Fruit fly (Drosophila melanogaster) whole organism, embryonic: ENCODE results near the gene CG3347.

Experiments used
- Ada2b ChIP-seq: fragments of 200-800 bp; sonication (Bioruptor generic); IDR thresholded peaks from 2 replicates; pipeline ENCODE4 v1.3.6; 2022; ENCODE audit warnings: missing biosample characterization, missing genetic modification characterization
- Aef1 ChIP-seq: fragments of 200-800 bp; sonication (Bioruptor generic); IDR thresholded peaks from 3 replicates; pipeline ENCODE4 v1.3.6; 2022; ENCODE audit warnings: missing biosample characterization, missing genetic modification characterization
- BEAF-32 ChIP-seq: fragments of 200-800 bp; sonication (Bioruptor generic); optimal IDR thresholded peaks from 3 replicates; lab custom pipeline; 2017; ENCODE audit warnings: missing biosample characterization, missing genetic modification characterization, mild to moderate bottlenecking, moderate library complexity, missing genetic modification reagents
- CG10321 ChIP-seq: fragments of 200-800 bp; sonication (Bioruptor generic); IDR thresholded peaks from 2 replicates; pipeline ENCODE4 v1.3.6; 2022; ENCODE audit warnings: missing biosample characterization, missing genetic modification characterization
- CG10431 ChIP-seq: fragments of 200-800 bp; sonication (Bioruptor generic); optimal IDR thresholded peaks from 3 replicates; lab custom pipeline; 2018; ENCODE audit warnings: missing biosample characterization, mild to moderate bottlenecking, missing genetic modification characterization
- CG10654 ChIP-seq: fragments of 200-800 bp; sonication (Bioruptor generic); optimal IDR thresholded peaks from 2 replicates; lab custom pipeline; 2016; ENCODE audit warnings: missing biosample characterization, missing genetic modification characterization
- CG11456 ChIP-seq: fragments of 200-800 bp; sonication (Bioruptor generic); IDR thresholded peaks from 3 replicates; pipeline ENCODE4 v1.3.6; 2022; ENCODE audit warnings: missing biosample characterization, missing genetic modification characterization
- CG11695 ChIP-seq: fragments of 200-800 bp; sonication (Bioruptor generic); IDR thresholded peaks from 3 replicates; pipeline ENCODE4 v1.3.6; 2022; ENCODE audit warnings: missing biosample characterization, missing genetic modification characterization
- CG12071 ChIP-seq: fragments of 200-800 bp; sonication (Bioruptor generic); optimal IDR thresholded peaks from 3 replicates; lab custom pipeline; 2018; ENCODE audit warnings: missing biosample characterization, mild to moderate bottlenecking, missing genetic modification characterization
- CG14860 ChIP-seq: fragments of 200-800 bp; sonication (Bioruptor generic); IDR thresholded peaks from 3 replicates; pipeline ENCODE4 v1.3.6; 2022; ENCODE audit warnings: missing biosample characterization, missing genetic modification characterization; ENCODE audit not compliant: partially characterized antibody
- CG1529 ChIP-seq: fragments of 200-800 bp; sonication (Bioruptor generic); optimal IDR thresholded peaks from 3 replicates; lab custom pipeline; 2018; ENCODE audit warnings: missing biosample characterization, missing genetic modification characterization
- CG15514 ChIP-seq: fragments of 200-800 bp; sonication (Bioruptor generic); optimal IDR thresholded peaks from 3 replicates; lab custom pipeline; 2017; ENCODE audit warnings: missing biosample characterization, missing genetic modification characterization, mild to moderate bottlenecking, moderate library complexity, missing genetic modification reagents
- CG15601 ChIP-seq: fragments of 200-800 bp; sonication (Bioruptor generic); optimal IDR thresholded peaks from 3 replicates; lab custom pipeline; 2019; ENCODE audit warnings: missing biosample characterization, mild to moderate bottlenecking, missing genetic modification characterization, moderate library complexity
- CG16863 ChIP-seq: fragments of 200-800 bp; sonication (Bioruptor generic); optimal IDR thresholded peaks from 3 replicates; lab custom pipeline; 2016; ENCODE audit warnings: missing biosample characterization, missing genetic modification characterization
- CG1792 ChIP-seq: fragments of 200-800 bp; sonication (Bioruptor generic); optimal IDR thresholded peaks from 2 replicates; lab custom pipeline; 2016; ENCODE audit warnings: missing biosample characterization, missing genetic modification characterization
- CG2116 ChIP-seq: fragments of 200-800 bp; sonication (Bioruptor generic); optimal IDR thresholded peaks from 3 replicates; lab custom pipeline; 2018; ENCODE audit warnings: missing biosample characterization, mild to moderate bottlenecking, missing genetic modification characterization
- CG2199 ChIP-seq: fragments of 200-800 bp; sonication (Bioruptor generic); IDR thresholded peaks from 3 replicates; pipeline ENCODE4 v1.3.6; 2022; ENCODE audit warnings: missing biosample characterization, missing genetic modification characterization
- CG4328 ChIP-seq: fragments of 200-800 bp; sonication (Bioruptor generic); optimal IDR thresholded peaks from 3 replicates; lab custom pipeline; 2017; ENCODE audit warnings: missing biosample characterization, missing genetic modification reagents, missing genetic modification characterization
- CG43689 ChIP-seq: fragments of 200-800 bp; sonication (Bioruptor generic); IDR thresholded peaks from 2 replicates; pipeline ENCODE4 v1.3.6; 2022; ENCODE audit warnings: missing biosample characterization, missing genetic modification characterization
- CG6654 ChIP-seq: fragments of 200-800 bp; sonication (Bioruptor generic); optimal IDR thresholded peaks from 2 replicates; lab custom pipeline; 2017; ENCODE audit warnings: missing biosample characterization, mild to moderate bottlenecking, missing genetic modification characterization
- CG6689 ChIP-seq: fragments of 200-800 bp; sonication (Bioruptor generic); IDR thresholded peaks from 2 replicates; pipeline ENCODE4 v1.3.6; 2022; ENCODE audit warnings: missing biosample characterization, missing genetic modification characterization
- CG7987 ChIP-seq: fragments of 200-800 bp; sonication (Bioruptor generic); optimal IDR thresholded peaks from 2 replicates; lab custom pipeline; 2018; ENCODE audit warnings: missing biosample characterization, mild to moderate bottlenecking, missing genetic modification characterization, moderate library complexity
- CG8290 ChIP-seq, 3 experiments: fragments of 200-800 bp; sonication (Bioruptor generic); optimal IDR thresholded peaks; 2 replicates each; lab custom pipeline; 2016 to 2019; ENCODE audit warnings: missing biosample characterization in 3 of 3, missing genetic modification characterization in 3 of 3, mild to moderate bottlenecking in 2 of 3, moderate library complexity in 1 of 3
- CG9215 ChIP-seq: fragments of 200-800 bp; sonication (Bioruptor generic); IDR thresholded peaks from 2 replicates; pipeline ENCODE4 v1.3.6; 2022; ENCODE audit warnings: missing biosample characterization, missing genetic modification characterization
- Chrac-16 ChIP-seq: fragments of 200-800 bp; sonication (Bioruptor generic); optimal IDR thresholded peaks from 3 replicates; lab custom pipeline; 2016; ENCODE audit warnings: missing biosample characterization, missing genetic modification characterization
- Deaf1 ChIP-seq: fragments of 200-800 bp; optimal IDR thresholded peaks from 3 replicates; lab custom pipeline; 2019; ENCODE audit warnings: missing biosample characterization, mild to moderate bottlenecking, missing genetic modification characterization, moderate library complexity
- Dll ChIP-seq: fragments of 200-800 bp; sonication (Bioruptor generic); IDR thresholded peaks from 4 replicates; pipeline ENCODE4 v1.3.6; 2022; ENCODE audit warnings: missing biosample characterization, missing genetic modification characterization; ENCODE audit not compliant: partially characterized antibody
- Elba2 ChIP-seq: fragments of 200-800 bp; sonication (Bioruptor generic); optimal IDR thresholded peaks from 3 replicates; lab custom pipeline; 2016; ENCODE audit warnings: missing biosample characterization, missing genetic modification characterization
- Ets65A ChIP-seq: fragments of 200-800 bp; sonication (Bioruptor generic); peaks from one replicate; lab custom pipeline; 2016; ENCODE audit warnings: missing biosample characterization, missing genetic modification characterization
- Ets97D ChIP-seq: fragments of 200-800 bp; sonication (Bioruptor generic); optimal IDR thresholded peaks from 3 replicates; lab custom pipeline; 2016; ENCODE audit warnings: missing biosample characterization, missing genetic modification characterization
- HLHmδ ChIP-seq: fragments of 200-800 bp; sonication (Bioruptor generic); optimal IDR thresholded peaks from 2 replicates; lab custom pipeline; 2018; ENCODE audit warnings: missing biosample characterization, mild to moderate bottlenecking, missing genetic modification characterization, moderate library complexity
- Oaz ChIP-seq: fragments of 200-800 bp; sonication (Bioruptor generic); IDR thresholded peaks from 2 replicates; pipeline ENCODE4 v1.3.6; 2022; ENCODE audit warnings: missing biosample characterization, missing genetic modification characterization
- Pdp1 ChIP-seq, 2 experiments: fragments of 200-800 bp; sonication (Bioruptor generic); optimal IDR thresholded peaks; 3 replicates each; lab custom pipeline; 2016; ENCODE audit warnings: missing biosample characterization in 2 of 2, missing genetic modification characterization in 2 of 2, mild to moderate bottlenecking in 1 of 2, moderate library complexity in 1 of 2
- TFAM ChIP-seq: fragments of 200-800 bp; sonication (Bioruptor generic); optimal IDR thresholded peaks from 2 replicates; lab custom pipeline; 2017; ENCODE audit warnings: missing biosample characterization, missing genetic modification characterization, inconsistent platforms
- bab2 ChIP-seq: fragments of 200-800 bp; sonication (Bioruptor generic); optimal IDR thresholded peaks from 2 replicates; lab custom pipeline; 2016; ENCODE audit warnings: missing biosample characterization, missing genetic modification characterization
- btn ChIP-seq: fragments of 200-800 bp; sonication (Bioruptor generic); optimal IDR thresholded peaks from 2 replicates; lab custom pipeline; 2016; ENCODE audit warnings: missing biosample characterization, missing genetic modification characterization
- chif ChIP-seq, 2 experiments: fragments of 200-800 bp; sonication (Bioruptor generic); optimal IDR thresholded peaks; 3 replicates each; lab custom pipeline; 2016; ENCODE audit warnings: missing biosample characterization in 2 of 2, missing genetic modification characterization in 2 of 2
- dmrt99B ChIP-seq: fragments of 200-800 bp; sonication (Bioruptor generic); optimal IDR thresholded peaks from 2 replicates; lab custom pipeline; 2018; ENCODE audit warnings: missing biosample characterization, mild to moderate bottlenecking, missing genetic modification characterization, moderate library complexity
- dpn ChIP-seq, 2 experiments: fragments of 200-800 bp; sonication (Bioruptor generic); optimal IDR thresholded peaks; 3 replicates each; lab custom pipeline; 2016; ENCODE audit warnings: missing biosample characterization in 2 of 2, missing genetic modification characterization in 2 of 2
- en ChIP-seq: fragments of 200-800 bp; sonication (Bioruptor generic); optimal IDR thresholded peaks from 2 replicates; lab custom pipeline; 2016; ENCODE audit warnings: missing biosample characterization, missing genetic modification characterization
- gt ChIP-seq: fragments of 200-800 bp; sonication (Bioruptor generic); IDR thresholded peaks from 2 replicates; pipeline ENCODE4 v1.3.6; 2022; ENCODE audit warnings: missing biosample characterization, missing genetic modification characterization
- insv ChIP-seq, 2 experiments: fragments of 200-800 bp; sonication (Bioruptor generic); optimal IDR thresholded peaks; 3 replicates each; lab custom pipeline; 2016 to 2018; ENCODE audit warnings: missing biosample characterization in 2 of 2, missing genetic modification characterization in 2 of 2
- jumu ChIP-seq: fragments of 200-800 bp; sonication (Bioruptor generic); optimal IDR thresholded peaks from 3 replicates; lab custom pipeline; 2016; ENCODE audit warnings: missing biosample characterization, missing genetic modification characterization
- kni ChIP-seq: fragments of 200-800 bp; sonication (Bioruptor generic); optimal IDR thresholded peaks from 3 replicates; lab custom pipeline; 2017; ENCODE audit warnings: mild to moderate bottlenecking, missing biosample characterization, missing genetic modification reagents, missing genetic modification characterization
- pum ChIP-seq: fragments of 200-800 bp; sonication (Bioruptor generic); optimal IDR thresholded peaks from 2 replicates; lab custom pipeline; 2016; ENCODE audit warnings: missing biosample characterization, missing genetic modification characterization
- scrt ChIP-seq: fragments of 200-800 bp; sonication (Bioruptor generic); optimal IDR thresholded peaks from 2 replicates; lab custom pipeline; 2018; ENCODE audit warnings: missing biosample characterization, mild to moderate bottlenecking, missing genetic modification characterization, moderate library complexity
- slou ChIP-seq: fragments of 200-800 bp; sonication (Bioruptor generic); optimal IDR thresholded peaks from 3 replicates; lab custom pipeline; 2016; ENCODE audit warnings: missing biosample characterization, missing genetic modification characterization
- stc ChIP-seq: fragments of 200-800 bp; sonication (Bioruptor generic); IDR thresholded peaks from 2 replicates; pipeline ENCODE4 v1.3.6; 2022; ENCODE audit warnings: missing biosample characterization, missing genetic modification characterization
- twi ChIP-seq: fragments of 200-800 bp; optimal IDR thresholded peaks from 2 replicates; lab custom pipeline; 2019; ENCODE audit warnings: missing biosample characterization, mild to moderate bottlenecking, missing genetic modification characterization, moderate library complexity

The CG3347 gene

DNA sequence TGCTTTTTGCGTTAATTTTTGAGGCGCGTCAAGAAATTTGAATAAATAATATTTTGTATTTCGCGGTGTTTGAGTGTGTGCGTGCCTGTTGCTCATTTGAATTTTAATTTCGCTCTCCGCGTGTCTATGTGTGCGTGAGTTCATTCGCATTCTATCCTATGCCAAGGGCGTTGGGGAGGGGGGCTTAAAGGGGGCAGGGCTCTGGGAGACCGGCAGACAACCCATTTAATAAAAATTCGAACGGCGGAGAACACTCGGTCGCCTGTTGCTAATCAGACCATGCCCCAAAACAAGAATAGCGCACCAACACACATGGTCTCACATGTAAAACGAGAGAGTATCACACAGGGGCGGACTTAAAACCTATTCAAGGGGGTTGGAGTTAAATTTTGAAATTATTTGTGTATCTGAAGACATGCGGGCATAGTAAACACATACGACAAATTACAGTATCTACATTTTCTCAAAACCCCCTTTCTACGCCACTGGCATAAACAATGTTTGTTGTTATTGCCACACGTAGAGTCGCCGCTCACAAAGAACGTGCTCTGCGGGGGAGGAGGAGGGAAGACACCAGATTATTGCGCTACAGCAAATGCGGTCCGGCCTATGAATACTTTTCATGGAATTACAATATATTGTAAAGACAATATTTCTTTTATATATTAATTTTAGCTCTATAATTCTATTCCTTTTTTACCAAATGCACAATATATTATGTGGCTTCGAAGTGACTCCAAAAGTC lies 32.7 kb downstream of the CG3347 start (continued):
- peak; percentile 45 for TF ChIP-seq BEAF-32 (GFP tag; lab: Kevin White, UChicago)
- peak; percentile 97 for TF ChIP-seq Ets97D
- TF ChIP-seq Oaz (GFP tag; lab: Robert Waterston, UW) = peak; percentile 99
- TF ChIP-seq Dll (GFP tag; lab: Robert Waterston, UW) = 0 out of 4 replicates have a peak, but pooled peaks have one; percentile 16
- TF ChIP-seq slou (GFP tag; lab: Kevin White, UChicago) = peak; percentile 99
- TF ChIP-seq CG15514 (GFP tag; lab: Kevin White, UChicago) = peak; percentile 96
- TF ChIP-seq Elba2 (GFP tag; lab: Kevin White, UChicago) = peak; percentile 95
- TF ChIP-seq dmrt99B (tag; lab: Kevin White, UChicago) = peak; percentile 99
- peak; percentile 99 to 100 for TF ChIP-seq Pdp1 (GFP tag; optimal IDR thresholded peaks at IDR 0.05; lab: Kevin White, UChicago)
- TF ChIP-seq bab2 = peak; percentile 100
- peak; percentile 100 for TF ChIP-seq CG16863
- TF ChIP-seq CG14860 (GFP tag; lab: Robert Waterston, UW) = no peak
- peak; percentile 91 for TF ChIP-seq Deaf1 (tag; lab: Kevin White, UChicago)
- TF ChIP-seq CG6654 (GFP tag; lab: Kevin White, UChicago) = peak; percentile 96
- peak; percentile 100 for TF ChIP-seq CG8290 (GFP tag; optimal IDR thresholded peaks at IDR 0.05; lab: Kevin White, UChicago)
- TF ChIP-seq CG8290 (tag; optimal IDR thresholded peaks at IDR 0.05; lab: Kevin White, UChicago) = peak; percentile 99 to 100
- peak; percentile 99 for TF ChIP-seq CG15601 (tag; lab: Kevin White, UChicago)
- TF ChIP-seq twi = peak; percentile 100
- TF ChIP-seq HLHmδ (GFP tag; lab: Kevin White, UChicago) = peak; percentile 77
- TF ChIP-seq CG9215 (GFP tag; lab: Robert Waterston, UW) = peak; percentile 99
- peak; percentile 100 for TF ChIP-seq CG12071 (GFP tag; lab: Kevin White, UChicago)
- TF ChIP-seq en (GFP tag; lab: Kevin White, UChicago) = peak; percentile 99
- TF ChIP-seq scrt (GFP tag; lab: Kevin White, UChicago) = peak; percentile 99
- peak; percentile 82 to 90 for TF ChIP-seq insv (GFP tag; optimal IDR thresholded peaks at IDR 0.05; lab: Kevin White, UChicago)
- peak; percentile 99 for TF ChIP-seq CG7987 (GFP tag; lab: Kevin White, UChicago)
- TF ChIP-seq CG1529 = peak; percentile 100
- peak; percentile 99 for TF ChIP-seq CG10654 (GFP tag; lab: Kevin White, UChicago)
- peak; percentile 99 for TF ChIP-seq Ada2b (GFP tag; lab: Robert Waterston, UW)
- peak; percentile 99 for TF ChIP-seq kni (GFP tag; lab: Kevin White, UChicago)
- peak; percentile 99 for TF ChIP-seq btn
- TF ChIP-seq Chrac-16 (GFP tag; lab: Kevin White, UChicago) = peak; percentile 100
- TF ChIP-seq CG10431 (GFP tag; lab: Kevin White, UChicago) = peak; percentile 99
- TF ChIP-seq Ets65A = peak; percentile 100
- peak; percentile 88 for TF ChIP-seq CG10321 (GFP tag; lab: Robert Waterston, UW)
- TF ChIP-seq gt = peak; percentile 98
- TF ChIP-seq CG2116 (GFP tag; lab: Kevin White, UChicago) = peak; percentile 90
- TF ChIP-seq Aef1 (GFP tag; lab: Robert Waterston, UW) = peak; percentile 99
- TF ChIP-seq CG2199 = peak; percentile 99
- peak; percentile 100 for TF ChIP-seq dpn (GFP tag; optimal IDR thresholded peaks at IDR 0.05; lab: Kevin White, UChicago)
- TF ChIP-seq chif (GFP tag; optimal IDR thresholded peaks at IDR 0.05; lab: Kevin White, UChicago) = peak; percentile 100
- peak; percentile 100 for TF ChIP-seq jumu (GFP tag; lab: Kevin White, UChicago)
- TF ChIP-seq CG1792 (GFP tag; lab: Kevin White, UChicago) = peak; percentile 99
- peak; percentile 99 for TF ChIP-seq CG6689
- TF ChIP-seq TFAM (GFP tag; lab: Kevin White, UChicago) = peak; percentile 96
- peak; percentile 100 for TF ChIP-seq CG4328 (GFP tag; lab: Kevin White, UChicago)
- TF ChIP-seq stc (GFP tag; lab: Robert Waterston, UW) = peak; percentile 98
- peak; percentile 96 for TF ChIP-seq CG43689 (GFP tag; lab: Robert Waterston, UW)
- peak; percentile 100 for TF ChIP-seq CG11456 (GFP tag; lab: Robert Waterston, UW)
- TF ChIP-seq CG11695 = peak; percentile 98
- TF ChIP-seq pum = peak; percentile 99
